Fruit fly (Drosophila melanogaster) S2 (cell line): ENCODE measurements around the gene Stat92E.

Experiments used
- CG8478 ChIP-seq: fragments of >200 bp; optimal IDR thresholded peaks from 2 replicates; lab custom pipeline; 2018
- CTCF ChIP-seq, 2 experiments: fragments of >200 bp; optimal IDR thresholded peaks; 2 replicates each; lab custom pipeline; 2018

DNA sequence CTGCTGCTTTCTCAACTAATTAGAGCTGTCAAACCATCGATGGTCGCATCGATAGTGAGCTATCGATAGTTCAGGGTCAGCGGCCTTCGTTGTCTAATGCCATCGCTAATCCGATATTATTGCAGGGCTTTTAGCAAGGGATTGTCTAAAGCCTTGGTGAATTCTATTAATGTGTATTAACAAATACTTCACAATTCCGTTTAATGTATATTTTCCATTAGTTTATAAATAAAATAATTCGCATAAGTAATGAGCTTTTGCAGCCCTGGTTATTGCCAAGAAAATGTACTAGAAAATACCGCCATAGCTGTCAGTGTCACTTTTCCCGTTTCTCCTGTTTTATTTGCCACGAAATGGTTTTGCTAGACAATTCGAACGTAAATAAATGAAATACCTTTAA, 27.7 kb upstream of the Stat92E start, which contains the start of the genes EloB and Srp14:
- TF ChIP-seq CG8478 (lab: Kevin White, UChicago) (no peak), CTCF (optimal IDR thresholded peaks at IDR 0.05; lab: Kevin White, UChicago) (no peak)
